Fruit fly (Drosophila melanogaster) whole organism, adult: Measurements from ENCODE around the gene CG15357.

Source experiments
- CG12768 ChIP-seq: fragments of 200-800 bp; sonication (Bioruptor generic); optimal IDR thresholded peaks from 2 replicates; lab custom pipeline; 2017; ENCODE audit warnings: missing biosample characterization, missing genetic modification characterization, mild to moderate bottlenecking, moderate library complexity, missing genetic modification reagents
- Crg-1 ChIP-seq: fragments of 200-800 bp; sonication (Bioruptor generic); optimal IDR thresholded peaks from 2 replicates; lab custom pipeline; 2016; ENCODE audit warnings: missing biosample characterization, missing genetic modification characterization

dm6 chr2L:1981726-1982367 lies 36.3 kb upstream of the CG15357 start, which contains the start of gene CG7289:
- TF ChIP-seq CG12768 (peak; percentile 13), Crg-1 (no peak)
